Worm (Caenorhabditis elegans): ENCODE measurements around the gene F37C4.5.

- TF ChIP-seq pag-3 (tag; optimal IDR thresholded peaks at IDR 0.05; ENCODE audit: borderline replicate concordance) (no peak), ama-1 (optimal IDR thresholded peaks at IDR 0.05) (no peak), madf-2 (tag; optimal IDR thresholded peaks at IDR 0.05) (no peak), ets-4 (tag; optimal IDR thresholded peaks at IDR 0.05) (no peak), pqm-1 (tag; optimal IDR thresholded peaks at IDR 0.05) (no peak), ceh-34 (tag; optimal IDR thresholded peaks at IDR 0.05) (no peak), ceh-30 (tag; optimal IDR thresholded peaks at IDR 0.05) (no peak), C38D4.7 (GFP tag; optimal IDR thresholded peaks at IDR 0.05) (no peak), C08G9.2 (tag; optimal IDR thresholded peaks at IDR 0.05) (no peak), fkh-10 (GFP tag; optimal IDR thresholded peaks at IDR 0.05) (no peak), ceh-22 (tag; optimal IDR thresholded peaks at IDR 0.05) (no peak), hlh-13 (GFP tag; optimal IDR thresholded peaks at IDR 0.05) (no peak)
Observed at ce11 chrIV:3921898-3922297, 48.3 kb upstream of the F37C4.5 start, which contains the start of gene clec-67.

Measured in whole organism, late embryonic.